Worm (Caenorhabditis elegans) whole organism, mixed stage, embryonic: ENCODE measurements around the gene W08E12.4.

Experiments used
- ces-1 ChIP-seq: fragments of 150-350 bp; optimal IDR thresholded peaks from 2 replicates; lab custom pipeline; 2014; ENCODE audit warnings: missing biosample characterization, missing genetic modification reagents, missing genetic modification characterization
- elt-3 ChIP-seq: fragments of 150-350 bp; optimal IDR thresholded peaks from 2 replicates; lab custom pipeline; 2014; ENCODE audit warnings: missing biosample characterization, missing genetic modification characterization
- nhr-12 ChIP-seq: fragments of 150-350 bp; optimal IDR thresholded peaks from 2 replicates; lab custom pipeline; 2014; ENCODE audit warnings: missing biosample characterization, missing genetic modification characterization
- nhr-237 ChIP-seq: fragments of 150-350 bp; optimal IDR thresholded peaks from 2 replicates; lab custom pipeline; 2014; ENCODE audit warnings: missing biosample characterization, missing genetic modification characterization
- nhr-76 ChIP-seq: sonication (generic microtip); optimal IDR thresholded peaks from 2 replicates; lab custom pipeline; 2017; ENCODE audit warnings: missing biosample characterization, missing genetic modification characterization
- pha-4 ChIP-seq: fragments of 150-350 bp; optimal IDR thresholded peaks from 2 replicates; lab custom pipeline; 2018; ENCODE audit warnings: missing biosample characterization, missing genetic modification reagents, missing genetic modification characterization
- sem-2 ChIP-seq: fragments of 200-800 bp; sonication (Bioruptor generic); optimal IDR thresholded peaks from 2 replicates; lab custom pipeline; 2018; ENCODE audit warnings: mild to moderate bottlenecking, missing genetic modification characterization, missing compliant biosample characterization
- snpc-4 ChIP-seq: fragments of 150-350 bp; optimal IDR thresholded peaks from 2 replicates; lab custom pipeline; 2014; ENCODE audit warnings: missing biosample characterization, missing genetic modification characterization
- sptf-1 ChIP-seq: sonication (generic microtip); optimal IDR thresholded peaks from 2 replicates; lab custom pipeline; 2017; ENCODE audit warnings: mild to moderate bottlenecking, missing genetic modification characterization, moderate library complexity, missing compliant biosample characterization

- no peak for TF ChIP-seq pha-4 (tag; lab: Kevin White, UChicago)
- no peak for TF ChIP-seq snpc-4 (tag; lab: Kevin White, UChicago)
- TF ChIP-seq nhr-76 (tag; lab: Kevin White, UChicago), result no peak
- TF ChIP-seq nhr-12 (tag; lab: Kevin White, UChicago), result no peak
- TF ChIP-seq sem-2 (GFP tag; lab: Kevin White, UChicago), result no peak
- no peak for TF ChIP-seq ces-1 (GFP tag; lab: Kevin White, UChicago)
- no peak for TF ChIP-seq sptf-1 (tag; lab: Kevin White, UChicago)
- TF ChIP-seq nhr-237, result no peak
- no peak for TF ChIP-seq elt-3 (tag; lab: Kevin White, UChicago)
Measured at ce11 chrIV:3296578-3297549, 5.3 kb upstream of the W08E12.4 start.
